Worm (Caenorhabditis elegans) whole organism, L3 larva: ENCODE results near the gene K09F6.3.

Experiments
- ZK546.5 ChIP-seq: sonication (generic microtip); optimal IDR thresholded peaks from 2 replicates; lab custom pipeline; 2017; ENCODE audit warnings: missing biosample characterization, missing genetic modification characterization
- aly-2 ChIP-seq: fragments of 150-350 bp; optimal IDR thresholded peaks from 2 replicates; lab custom pipeline; 2014; ENCODE audit warnings: missing biosample characterization, missing genetic modification characterization
- ama-1 ChIP-seq: fragments of 150-350 bp; optimal IDR thresholded peaks from 2 replicates; lab custom pipeline; 2018
- ceh-16 ChIP-seq: sonication (generic microtip); optimal IDR thresholded peaks from 2 replicates; lab custom pipeline; 2017; ENCODE audit warnings: missing biosample characterization, missing genetic modification characterization
- ceh-28 ChIP-seq: fragments of 150-350 bp; optimal IDR thresholded peaks from 2 replicates; lab custom pipeline; 2014; ENCODE audit warnings: missing biosample characterization, missing genetic modification reagents, missing genetic modification characterization
- ceh-82 ChIP-seq: fragments of 150-350 bp; optimal IDR thresholded peaks from 2 replicates; lab custom pipeline; 2014; ENCODE audit warnings: missing biosample characterization, missing genetic modification characterization
- ceh-9 ChIP-seq: sonication (generic microtip); optimal IDR thresholded peaks from 2 replicates; lab custom pipeline; 2018; ENCODE audit warnings: missing biosample characterization, missing genetic modification characterization
- daf-12 ChIP-seq: fragments of 150-350 bp; optimal IDR thresholded peaks from 2 replicates; lab custom pipeline; 2014; ENCODE audit warnings: missing biosample characterization, missing genetic modification reagents, missing genetic modification characterization
- egl-27 ChIP-seq: sonication (generic microtip); optimal IDR thresholded peaks from 4 replicates; lab custom pipeline; 2017; ENCODE audit warnings: missing biosample characterization, missing genetic modification reagents, missing genetic modification characterization
- elt-2 ChIP-seq: sonication (generic microtip); optimal IDR thresholded peaks from 2 replicates; lab custom pipeline; 2016; ENCODE audit warnings: missing genetic modification reagents, mild to moderate bottlenecking, missing genetic modification characterization, missing compliant biosample characterization
- elt-3 ChIP-seq, 3 experiments: fragments of 150-350 bp in 1 of 3; sonication (generic microtip) in 2 of 3; optimal IDR thresholded peaks; 2 replicates in 2 of 3; 4 replicates in 1 of 3; lab custom pipeline; 2014 to 2017; ENCODE audit warnings: missing biosample characterization in 3 of 3, missing genetic modification characterization in 3 of 3
- eor-1 ChIP-seq, 2 experiments: fragments of 150-350 bp; optimal IDR thresholded peaks; 2 replicates each; lab custom pipeline; 2014 to 2018; ENCODE audit warnings: missing biosample characterization in 2 of 2, missing genetic modification characterization in 2 of 2
- fos-1 ChIP-seq: fragments of 150-350 bp; optimal IDR thresholded peaks from 2 replicates; lab custom pipeline; 2014; ENCODE audit warnings: missing biosample characterization, missing genetic modification characterization
- lin-15B ChIP-seq: fragments of 150-350 bp; optimal IDR thresholded peaks from 2 replicates; lab custom pipeline; 2014; ENCODE audit warnings: missing biosample characterization, missing genetic modification characterization
- lin-39 ChIP-seq: fragments of 150-350 bp; optimal IDR thresholded peaks from 2 replicates; lab custom pipeline; 2018; ENCODE audit warnings: missing biosample characterization, missing genetic modification reagents, missing genetic modification characterization
- mdl-1 ChIP-seq: fragments of 150-350 bp; optimal IDR thresholded peaks from 2 replicates; lab custom pipeline; 2014; ENCODE audit warnings: missing biosample characterization, missing genetic modification characterization
- mml-1 ChIP-seq: fragments of 150-350 bp; sonication (generic microtip); optimal IDR thresholded peaks from 3 replicates; lab custom pipeline; 2014; ENCODE audit warnings: missing biosample characterization, missing genetic modification characterization
- nfya-1 ChIP-seq: sonication (generic microtip); optimal IDR thresholded peaks from 2 replicates; lab custom pipeline; 2017; ENCODE audit warnings: missing genetic modification characterization, mild to moderate bottlenecking, missing compliant biosample characterization, antibody characterized with exemption, moderate library complexity; ENCODE audit not compliant: insufficient read depth
- nhr-11 ChIP-seq: fragments of 150-350 bp; optimal IDR thresholded peaks from 2 replicates; lab custom pipeline; 2014; ENCODE audit warnings: missing biosample characterization, missing genetic modification characterization
- nhr-12 ChIP-seq: fragments of 150-350 bp; optimal IDR thresholded peaks from 2 replicates; lab custom pipeline; 2014; ENCODE audit warnings: missing biosample characterization, missing genetic modification characterization
- nhr-23 ChIP-seq: fragments of 150-350 bp; optimal IDR thresholded peaks from 2 replicates; lab custom pipeline; 2014; ENCODE audit warnings: missing biosample characterization, missing genetic modification reagents, missing genetic modification characterization
- nhr-237 ChIP-seq: fragments of 150-350 bp; optimal IDR thresholded peaks from 2 replicates; lab custom pipeline; 2014; ENCODE audit warnings: missing biosample characterization, missing genetic modification characterization
- nhr-25 ChIP-seq: sonication (generic microtip); optimal IDR thresholded peaks from 2 replicates; lab custom pipeline; 2017; ENCODE audit warnings: missing biosample characterization, missing genetic modification characterization
- nhr-28 ChIP-seq: fragments of 150-350 bp; optimal IDR thresholded peaks from 2 replicates; lab custom pipeline; 2014; ENCODE audit warnings: missing biosample characterization, missing genetic modification characterization
- nhr-77 ChIP-seq: fragments of 150-350 bp; optimal IDR thresholded peaks from 2 replicates; lab custom pipeline; 2014; ENCODE audit warnings: missing biosample characterization, missing genetic modification characterization
- pha-4 ChIP-seq: fragments of 150-350 bp; optimal IDR thresholded peaks from 2 replicates; lab custom pipeline; 2014; ENCODE audit warnings: missing biosample characterization, missing genetic modification reagents, missing genetic modification characterization
- skn-1 ChIP-seq: fragments of 150-350 bp; optimal IDR thresholded peaks from 2 replicates; lab custom pipeline; 2014; ENCODE audit warnings: missing biosample characterization, missing genetic modification characterization
- snpc-4 ChIP-seq: fragments of 150-350 bp; optimal IDR thresholded peaks from 2 replicates; lab custom pipeline; 2014; ENCODE audit warnings: missing biosample characterization, missing genetic modification characterization
- tbx-2 ChIP-seq: sonication (generic microtip); optimal IDR thresholded peaks from 2 replicates; lab custom pipeline; 2016; ENCODE audit warnings: mild to moderate bottlenecking, missing genetic modification characterization, missing compliant biosample characterization
- unc-39 ChIP-seq: sonication (generic microtip); optimal IDR thresholded peaks from 4 replicates; lab custom pipeline; 2017; ENCODE audit warnings: missing biosample characterization, missing genetic modification characterization
- unc-62 ChIP-seq: fragments of 150-350 bp; sonication (generic microtip); optimal IDR thresholded peaks from 4 replicates; lab custom pipeline; 2014; ENCODE audit warnings: missing biosample characterization, missing genetic modification reagents, missing genetic modification characterization
- zag-1 ChIP-seq: fragments of 150-350 bp; optimal IDR thresholded peaks from 2 replicates; lab custom pipeline; 2014; ENCODE audit warnings: missing biosample characterization, missing genetic modification characterization
- ztf-11 ChIP-seq: fragments of 150-350 bp; optimal IDR thresholded peaks from 2 replicates; lab custom pipeline; 2014; ENCODE audit warnings: missing biosample characterization, missing genetic modification characterization
- ztf-4 ChIP-seq: fragments of 150-350 bp; optimal IDR thresholded peaks from 2 replicates; lab custom pipeline; 2014; ENCODE audit warnings: missing biosample characterization, missing genetic modification characterization

The K09F6.3 gene

DNA sequence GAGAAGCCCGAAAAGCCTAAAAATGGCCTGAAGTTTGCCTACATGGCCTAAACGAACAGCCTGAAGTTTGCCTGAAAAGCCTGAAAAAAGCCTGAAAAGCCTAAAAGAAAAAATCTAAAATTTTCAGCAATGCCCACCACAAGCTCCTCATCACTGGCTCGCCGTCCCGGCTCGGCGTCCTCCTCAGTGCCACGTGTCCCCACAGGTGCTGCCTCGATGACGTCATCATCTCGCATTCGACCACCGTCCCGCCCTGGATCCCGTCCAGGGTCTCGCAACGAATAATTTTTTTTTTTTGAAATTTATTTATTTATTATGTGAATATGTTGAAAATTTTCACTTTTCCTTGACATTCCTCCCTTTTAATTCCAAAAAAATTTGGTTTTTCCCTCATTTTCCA is 1.3 kb upstream of the K09F6.3 start:
- TF ChIP-seq ZK546.5 (tag; lab: Kevin White, UChicago) (no peak), ceh-9 (tag; lab: Kevin White, UChicago) (no peak), egl-27 (no peak)

DNA sequence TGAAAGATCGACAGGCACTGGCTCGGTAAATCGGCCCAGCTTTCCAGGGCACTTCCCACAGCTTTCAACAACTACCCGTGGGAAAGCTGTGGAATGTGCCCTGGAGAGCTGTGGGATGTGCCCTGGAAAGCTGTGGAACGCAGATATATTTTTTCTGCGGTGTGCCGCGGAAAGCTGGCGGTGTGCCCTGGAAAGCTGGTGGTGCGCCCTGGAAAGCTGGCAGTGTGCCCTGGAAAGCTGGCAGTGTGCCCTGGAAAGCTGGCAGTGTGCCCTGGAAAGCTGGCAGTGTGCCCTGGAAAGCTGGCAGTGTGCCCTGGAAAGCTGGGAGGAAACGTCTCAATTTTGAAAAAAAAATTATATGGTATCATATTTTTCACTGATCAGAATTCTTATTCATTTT is 18.8 kb downstream of the K09F6.3 start:
- TF ChIP-seq nhr-77 = no peak
- no peak for TF ChIP-seq nhr-237
- no peak for TF ChIP-seq ceh-28 (tag; lab: Kevin White, UChicago)
- TF ChIP-seq tbx-2 (tag; lab: Kevin White, UChicago) = no peak
- no peak for TF ChIP-seq nhr-28 (tag; lab: Kevin White, UChicago)
- TF ChIP-seq snpc-4 (tag; lab: Kevin White, UChicago) = no peak
- no peak for TF ChIP-seq fos-1
- no peak for TF ChIP-seq ceh-82 (tag; lab: Kevin White, UChicago)
- no peak for TF ChIP-seq nhr-23
- no peak for TF ChIP-seq mdl-1 (tag; lab: Kevin White, UChicago)
- TF ChIP-seq eor-1 (tag; optimal IDR thresholded peaks at IDR 0.05; lab: Kevin White, UChicago) = no peak
- TF ChIP-seq nhr-25 (tag; lab: Kevin White, UChicago) = no peak
- TF ChIP-seq unc-39 (tag; lab: Kevin White, UChicago) = no peak

DNA sequence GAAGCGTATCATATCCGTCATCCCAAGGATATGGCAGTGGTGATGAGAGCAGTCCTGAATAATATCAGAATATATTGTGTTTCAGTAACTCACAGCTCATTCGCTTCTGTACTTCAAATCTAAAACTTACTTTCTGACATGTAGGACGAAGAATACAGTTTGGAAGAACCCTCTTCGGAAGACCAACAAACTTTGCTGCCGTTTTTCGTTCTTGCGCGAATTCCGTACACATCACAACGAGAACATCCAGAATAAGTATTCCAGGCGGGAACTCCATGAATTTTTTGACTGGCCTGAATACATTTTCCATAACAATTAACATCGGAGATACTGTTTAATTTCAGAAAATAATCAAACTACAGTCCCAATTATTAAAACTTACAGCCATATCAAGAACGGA is 22.5 kb downstream of the K09F6.3 start, which contains the start of gene K09F6.15:
TSS of gene K09F6.15 (minus strand) at position 101 of the 400 bp plus-strand sequence.
- TF ChIP-seq daf-12 = no peak
- no peak for TF ChIP-seq ceh-82 (tag; lab: Kevin White, UChicago)
- TF ChIP-seq nhr-12 (tag; lab: Kevin White, UChicago) = no peak
- no peak for TF ChIP-seq elt-3 (tag; optimal IDR thresholded peaks at IDR 0.05; lab: Kevin White, UChicago)
- TF ChIP-seq elt-2 (tag; lab: Kevin White, UChicago) = no peak
- TF ChIP-seq nhr-23 = no peak
- no peak for TF ChIP-seq nhr-28 (tag; lab: Kevin White, UChicago)
- TF ChIP-seq ceh-9 (tag; lab: Kevin White, UChicago) = no peak
- no peak for TF ChIP-seq lin-15B (tag; lab: Kevin White, UChicago)
- no peak for TF ChIP-seq unc-62 (GFP tag; lab: Kevin White, UChicago)

DNA sequence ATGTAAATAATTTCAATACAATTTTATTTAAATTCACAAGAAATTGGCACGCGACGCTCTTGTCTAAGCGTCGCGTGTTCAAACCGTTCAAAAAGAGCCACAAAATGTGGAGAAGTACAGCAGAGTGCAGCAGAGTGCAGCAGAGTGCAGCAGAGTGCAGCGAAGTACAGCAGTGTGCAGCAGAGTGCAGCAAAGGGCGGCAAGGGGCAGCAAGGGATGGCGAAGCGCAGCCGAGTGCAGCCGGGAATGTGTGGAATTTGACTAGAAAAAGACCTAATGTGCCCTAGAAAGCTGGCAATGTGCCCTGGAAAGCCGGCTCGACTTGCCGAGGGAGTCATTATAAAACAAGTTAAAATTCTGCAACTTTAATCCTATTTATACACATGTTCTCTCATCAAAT is 24.3 kb downstream of the K09F6.3 start, which contains the start of gene K09F6.6:
TSS of gene K09F6.6 (minus strand) at position 43 of the 400 bp plus-strand sequence.
- TF ChIP-seq unc-62 (GFP tag; lab: Kevin White, UChicago) (no peak), ceh-82 (tag; lab: Kevin White, UChicago) (no peak), pha-4 (tag; lab: Kevin White, UChicago) (no peak), nfya-1 (tag; lab: Kevin White, UChicago) (no peak), skn-1 (no peak), mml-1 (no peak), ztf-11 (tag; lab: Kevin White, UChicago) (no peak), lin-15B (tag; lab: Kevin White, UChicago) (no peak), nhr-237 (no peak), lin-39 (tag; lab: Kevin White, UChicago) (no peak), snpc-4 (tag; lab: Kevin White, UChicago) (no peak), daf-12 (no peak), nhr-11 (no peak), ama-1 (lab: Kevin White, UChicago) (no peak), unc-39 (tag; lab: Kevin White, UChicago) (no peak), ZK546.5 (tag; lab: Kevin White, UChicago) (no peak), nhr-23 (no peak), ceh-16 (tag; lab: Kevin White, UChicago) (no peak), aly-2 (tag; lab: Kevin White, UChicago) (no peak), nhr-28 (tag; lab: Kevin White, UChicago) (no peak)

DNA sequence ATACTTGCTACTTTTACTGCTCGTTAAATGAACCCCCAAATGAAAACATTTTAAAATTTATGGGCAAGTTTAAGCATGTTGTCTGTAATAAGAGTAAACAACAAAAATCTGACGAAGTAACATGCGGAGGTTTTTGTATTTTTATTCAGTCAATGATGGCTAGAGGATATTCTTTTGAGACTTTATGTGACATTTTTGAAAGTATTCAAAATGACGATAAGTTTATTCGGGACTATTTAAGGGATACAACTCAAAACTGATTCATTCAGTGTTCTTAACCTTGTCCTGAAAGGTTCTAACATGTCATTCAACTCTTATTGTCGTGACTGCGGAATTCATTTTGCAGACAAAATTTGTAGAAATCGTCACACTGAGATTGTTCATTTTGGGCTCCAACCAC is 24.9 kb downstream of the K09F6.3 start, which contains the start of gene K09F6.11:
TSS of gene K09F6.11 (plus strand) at position 301 of the 400 bp plus-strand sequence.
- no peak for TF ChIP-seq ztf-4 (tag; lab: Kevin White, UChicago)
- no peak for TF ChIP-seq zag-1 (tag; lab: Kevin White, UChicago)
- no peak for TF ChIP-seq lin-15B (tag; lab: Kevin White, UChicago)
